In genomic region chrIV:6097040-6097928, ce11 we compare ENCODE assay signal across 3 worm cellular contexts.
TF ChIP-seq lines count a peak whose summit lies in the region.

No protein-coding gene starts in this region.

TF ChIP-seq in whole organism, L1 larva, 84 proteins besides CTCF, POLR2A, EP300 and RAD21 (continued from another document and continues in another):
- TF ChIP-seq egl-13 (tag; optimal IDR thresholded peaks at IDR 0.05; lab: Kevin White, UChicago) (no peak), nhr-11 (tag; optimal IDR thresholded peaks at IDR 0.05; lab: Kevin White, UChicago) (no peak), C34B4.2 (tag; optimal IDR thresholded peaks at IDR 0.05; lab: Kevin White, UChicago) (no peak), irx-1 (tag; optimal IDR thresholded peaks at IDR 0.05; lab: Kevin White, UChicago) (peak; percentile 56), jun-1 (tag; optimal IDR thresholded peaks at IDR 0.05; lab: Kevin White, UChicago) (peak; percentile 68), nhr-76 (tag; optimal IDR thresholded peaks at IDR 0.05; lab: Kevin White, UChicago) (no peak), efl-3 (GFP tag; optimal IDR thresholded peaks at IDR 0.05; lab: Kevin White, UChicago) (no peak), fkh-8 (tag; optimal IDR thresholded peaks at IDR 0.05; lab: Kevin White, UChicago) (peak; percentile 55), vab-15 (tag; optimal IDR thresholded peaks at IDR 0.05; lab: Kevin White, UChicago) (no peak), unc-86 (tag; optimal IDR thresholded peaks at IDR 0.05; lab: Kevin White, UChicago) (peak; percentile 68), lin-15B (tag; optimal IDR thresholded peaks at IDR 0.05; lab: Kevin White, UChicago) (no peak), nhr-19 (GFP tag; conservative IDR thresholded peaks at IDR 0.05; lab: Robert Waterston, UW) (peak; percentile 67), grh-1 (GFP tag; IDR thresholded peaks at IDR 0.05; lab: Robert Waterston, UW) (peak; percentile 70), lin-13 (GFP tag; optimal IDR thresholded peaks at IDR 0.05; lab: Kevin White, UChicago) (peak; percentile 47), sox-4 (tag; optimal IDR thresholded peaks at IDR 0.05; lab: Kevin White, UChicago) (no peak), F16B12.6 (tag; optimal IDR thresholded peaks at IDR 0.05; lab: Kevin White, UChicago) (no peak), nhr-85 (tag; lab: Kevin White, UChicago) (peak; percentile 96), ama-1 (optimal IDR thresholded peaks at IDR 0.05; lab: Kevin White, UChicago) (no peak), aly-2 (tag; optimal IDR thresholded peaks at IDR 0.05; lab: Kevin White, UChicago) (peak; percentile 38), lin-14 (GFP tag; optimal IDR thresholded peaks at IDR 0.05; lab: Kevin White, UChicago) (peak; percentile 100), rnt-1 (tag; optimal IDR thresholded peaks at IDR 0.05; lab: Kevin White, UChicago) (peak; percentile 77), sptf-1 (tag; optimal IDR thresholded peaks at IDR 0.05; lab: Kevin White, UChicago) (no peak), ztf-4 (tag; optimal IDR thresholded peaks at IDR 0.05; lab: Kevin White, UChicago) (peak; percentile 15), nhr-47 (tag; optimal IDR thresholded peaks at IDR 0.05; lab: Kevin White, UChicago) (peak; percentile 77), skn-1 (tag; optimal IDR thresholded peaks at IDR 0.05; lab: Kevin White, UChicago) (peak; percentile 71), pax-3 (tag; optimal IDR thresholded peaks at IDR 0.05; lab: Kevin White, UChicago) (no peak), swsn-7 (tag; optimal IDR thresholded peaks at IDR 0.05; lab: Kevin White, UChicago) (peak; percentile 84), hlh-17 (GFP tag; optimal IDR thresholded peaks at IDR 0.05; lab: Kevin White, UChicago; ENCODE audit: borderline replicate concordance) (no peak), C04F5.9 (tag; optimal IDR thresholded peaks at IDR 0.05; lab: Kevin White, UChicago) (no peak), lin-39 (tag; optimal IDR thresholded peaks at IDR 0.05; lab: Kevin White, UChicago) (no peak), zag-1 (tag; optimal IDR thresholded peaks at IDR 0.05; lab: Kevin White, UChicago) (no peak), efl-1 (optimal IDR thresholded peaks at IDR 0.05; lab: Kevin White, UChicago) (peak; percentile 65 to 71), efl-1 (GFP tag; optimal IDR thresholded peaks at IDR 0.05 in 1 of 2; lab: Kevin White, UChicago) (peak; percentile 31 to 92), ces-1 (GFP tag; optimal IDR thresholded peaks at IDR 0.05; lab: Kevin White, UChicago) (no peak), mef-2 (tag; optimal IDR thresholded peaks at IDR 0.05; lab: Kevin White, UChicago) (no peak), nhr-237 (tag; optimal IDR thresholded peaks at IDR 0.05; lab: Kevin White, UChicago) (peak; percentile 62), dpl-1 (GFP tag; optimal IDR thresholded peaks at IDR 0.05; lab: Kevin White, UChicago) (peak; percentile 46 to 55 (median 52)), aha-1 (tag; optimal IDR thresholded peaks at IDR 0.05; lab: Kevin White, UChicago) (no peak), C16A3.4 (tag; optimal IDR thresholded peaks at IDR 0.05; lab: Kevin White, UChicago) (peak; percentile 41), egl-27 (tag; optimal IDR thresholded peaks at IDR 0.05; lab: Kevin White, UChicago) (no peak), alr-1 (tag; optimal IDR thresholded peaks at IDR 0.05; lab: Kevin White, UChicago; ENCODE audit: borderline replicate concordance) (no peak), dsc-1 (tag; optimal IDR thresholded peaks at IDR 0.05; lab: Kevin White, UChicago) (peak; percentile 51), ceh-63 (GFP tag; optimal IDR thresholded peaks at IDR 0.05; lab: Kevin White, UChicago) (no peak), hlh-4 (tag; optimal IDR thresholded peaks at IDR 0.05; lab: Kevin White, UChicago) (no peak), ztf-11 (tag; optimal IDR thresholded peaks at IDR 0.05; lab: Kevin White, UChicago) (peak in 1 of 2 experiments; percentile 40)

TF ChIP-seq in whole organism, L3 larva, 47 proteins besides CTCF, POLR2A, EP300 and RAD21 (continued from another document):
- TF ChIP-seq lin-39 (tag; optimal IDR thresholded peaks at IDR 0.05; lab: Kevin White, UChicago) (peak; percentile 41), ama-1 (optimal IDR thresholded peaks at IDR 0.05; lab: Kevin White, UChicago) (no peak), mdl-1 (tag; optimal IDR thresholded peaks at IDR 0.05; lab: Kevin White, UChicago) (peak; percentile 30), elt-2 (tag; optimal IDR thresholded peaks at IDR 0.05; lab: Kevin White, UChicago) (peak; percentile 65), nhr-237 (tag; optimal IDR thresholded peaks at IDR 0.05; lab: Kevin White, UChicago) (no peak), fkh-10 (GFP tag; optimal IDR thresholded peaks at IDR 0.05; lab: Kevin White, UChicago) (no peak), nhr-28 (tag; optimal IDR thresholded peaks at IDR 0.05; lab: Kevin White, UChicago) (no peak), elt-3 (tag; optimal IDR thresholded peaks at IDR 0.05; lab: Kevin White, UChicago) (peak in 1 of 3 experiments; percentile 13), nhr-67 (tag; optimal IDR thresholded peaks at IDR 0.05; lab: Kevin White, UChicago) (no peak), R02D3.7 (tag; optimal IDR thresholded peaks at IDR 0.05; lab: Kevin White, UChicago) (peak; percentile 54), pha-4 (tag; optimal IDR thresholded peaks at IDR 0.05; lab: Kevin White, UChicago) (peak; percentile 61), ztf-11 (tag; optimal IDR thresholded peaks at IDR 0.05; lab: Kevin White, UChicago) (no peak), snpc-4 (tag; optimal IDR thresholded peaks at IDR 0.05; lab: Kevin White, UChicago) (peak; percentile 79)
TF ChIP-seq in whole organism, L3 larva: peak in this region for 21.

TF ChIP-seq in whole organism, young adult, 124 proteins besides CTCF, POLR2A, EP300 and RAD21 (continued from another document):
- TF ChIP-seq ztf-3 (GFP tag; optimal IDR thresholded peaks at IDR 0.05; lab: Kevin White, UChicago): peak; percentile 58
- peak; percentile 59 for TF ChIP-seq K12H6.12 (tag; optimal IDR thresholded peaks at IDR 0.05; lab: Kevin White, UChicago)
- no peak for TF ChIP-seq let-526 (GFP tag; IDR thresholded peaks at IDR 0.05; lab: Robert Waterston, UW)
- TF ChIP-seq rpc-1 (optimal IDR thresholded peaks at IDR 0.05; lab: Kevin White, UChicago): no peak
- no peak for TF ChIP-seq rpc-1 (tag; optimal IDR thresholded peaks at IDR 0.05; lab: Kevin White, UChicago)
- 0 out of 2 replicates have a peak, but pooled peaks have one; percentile 9 for TF ChIP-seq hmg-20 (GFP tag; IDR thresholded peaks at IDR 0.05; lab: Robert Waterston, UW)
- TF ChIP-seq mes-4 (tag; optimal IDR thresholded peaks at IDR 0.05; lab: Kevin White, UChicago): no peak
- TF ChIP-seq let-607 (tag; optimal IDR thresholded peaks at IDR 0.05; lab: Kevin White, UChicago): peak; percentile 1 to 35
- TF ChIP-seq athp-1 (tag; optimal IDR thresholded peaks at IDR 0.05; lab: Kevin White, UChicago): no peak
- no peak for TF ChIP-seq ccch-3 (GFP tag; optimal IDR thresholded peaks at IDR 0.05; lab: Kevin White, UChicago)
- TF ChIP-seq aptf-2 (GFP tag; conservative IDR thresholded peaks at IDR 0.05; lab: Robert Waterston, UW): 0 out of 2 replicates have a peak, but pooled peaks have one; percentile 54
- TF ChIP-seq aptf-3 (GFP tag; IDR thresholded peaks at IDR 0.05; lab: Robert Waterston, UW): no peak
- TF ChIP-seq unc-62 (GFP tag; optimal IDR thresholded peaks at IDR 0.05; lab: Kevin White, UChicago): no peak
- TF ChIP-seq dox-1 (GFP tag; IDR thresholded peaks at IDR 0.05; lab: Robert Waterston, UW): peak; percentile 80
- TF ChIP-seq madf-10 (tag; optimal IDR thresholded peaks at IDR 0.05; lab: Kevin White, UChicago): peak; percentile 32
- TF ChIP-seq egl-44 (GFP tag; IDR thresholded peaks at IDR 0.05; lab: Robert Waterston, UW): peak; percentile 74
- TF ChIP-seq F37B4.10 (GFP tag; IDR thresholded peaks at IDR 0.05; lab: Robert Waterston, UW): no peak
- TF ChIP-seq nfya-2 (GFP tag; IDR thresholded peaks at IDR 0.05; lab: Robert Waterston, UW): no peak
- peak; percentile 90 for TF ChIP-seq hmg-1.2 (GFP tag; IDR thresholded peaks at IDR 0.05; lab: Robert Waterston, UW)
- no peak for TF ChIP-seq lsy-27 (tag; optimal IDR thresholded peaks at IDR 0.05; lab: Kevin White, UChicago; ENCODE audit: borderline replicate concordance, insufficient read depth)
- TF ChIP-seq efl-1 (GFP tag; optimal IDR thresholded peaks at IDR 0.05; lab: Kevin White, UChicago): no peak
- TF ChIP-seq him-1 (tag; optimal IDR thresholded peaks at IDR 0.05; lab: Kevin White, UChicago): no peak
- no peak for TF ChIP-seq dpff-1 (tag; optimal IDR thresholded peaks at IDR 0.05; lab: Kevin White, UChicago)
- no peak for TF ChIP-seq F22D6.2 (tag; optimal IDR thresholded peaks at IDR 0.05; lab: Kevin White, UChicago)
- no peak for TF ChIP-seq C17E4.6 (GFP tag; IDR thresholded peaks at IDR 0.05; lab: Robert Waterston, UW)
- no peak for TF ChIP-seq B0261.1 (tag; optimal IDR thresholded peaks at IDR 0.05; lab: Kevin White, UChicago)
- TF ChIP-seq ztf-6 (GFP tag; IDR thresholded peaks at IDR 0.05; lab: Robert Waterston, UW): no peak
- no peak for TF ChIP-seq tlf-1 (GFP tag; optimal IDR thresholded peaks at IDR 0.05; lab: Kevin White, UChicago)
- TF ChIP-seq ztf-28 (GFP tag; IDR thresholded peaks at IDR 0.05; lab: Robert Waterston, UW): no peak
- TF ChIP-seq pbrm-1 (GFP tag; IDR thresholded peaks at IDR 0.05; lab: Robert Waterston, UW): peak; percentile 78
- TF ChIP-seq F57A8.1 (GFP tag; optimal IDR thresholded peaks at IDR 0.05; lab: Kevin White, UChicago): no peak
- TF ChIP-seq attf-6 (GFP tag; IDR thresholded peaks at IDR 0.05; lab: Robert Waterston, UW): no peak
- TF ChIP-seq F39B2.1 (GFP tag; IDR thresholded peaks at IDR 0.05; lab: Robert Waterston, UW): no peak
- no peak for TF ChIP-seq zim-3 (tag; optimal IDR thresholded peaks at IDR 0.05; lab: Kevin White, UChicago)
- no peak for TF ChIP-seq snpc-1.1 (tag; optimal IDR thresholded peaks at IDR 0.05; lab: Kevin White, UChicago; ENCODE audit: insufficient read depth)
- no peak for TF ChIP-seq ama-1 (optimal IDR thresholded peaks at IDR 0.05; lab: Kevin White, UChicago)
- TF ChIP-seq ama-1 (GFP tag; optimal IDR thresholded peaks at IDR 0.05; lab: Kevin White, UChicago): no peak
- TF ChIP-seq Y79H2A.3 (GFP tag; conservative IDR thresholded peaks at IDR 0.05; lab: Robert Waterston, UW): no peak
- peak; percentile 67 for TF ChIP-seq lin-40 (tag; optimal IDR thresholded peaks at IDR 0.05; lab: Kevin White, UChicago)
- no peak for TF ChIP-seq lsl-1 (GFP tag; optimal IDR thresholded peaks at IDR 0.05; lab: Kevin White, UChicago)
- TF ChIP-seq K11D2.4 (GFP tag; IDR thresholded peaks at IDR 0.05; lab: Robert Waterston, UW): peak; percentile 48; the same call in 1 of the 2 replicates
- TF ChIP-seq Y56A3A.18 (GFP tag; IDR thresholded peaks at IDR 0.05; lab: Robert Waterston, UW): 0 out of 2 replicates have a peak, but pooled peaks have one; percentile 65
- no peak for TF ChIP-seq rec-8 (tag; optimal IDR thresholded peaks at IDR 0.05; lab: Kevin White, UChicago)
- TF ChIP-seq nhr-80 (tag; optimal IDR thresholded peaks at IDR 0.05; lab: Kevin White, UChicago): peak; percentile 97
- TF ChIP-seq B0336.3 (GFP tag; IDR thresholded peaks at IDR 0.05; lab: Robert Waterston, UW): peak; percentile 74
- no peak for TF ChIP-seq unc-130 (GFP tag; optimal IDR thresholded peaks at IDR 0.05; lab: Kevin White, UChicago)
- no peak for TF ChIP-seq F49E8.2 (tag; optimal IDR thresholded peaks at IDR 0.05; lab: Kevin White, UChicago; ENCODE audit: insufficient read depth)
- TF ChIP-seq sptf-2 (GFP tag; optimal IDR thresholded peaks at IDR 0.05; lab: Kevin White, UChicago): peak; percentile 65
- TF ChIP-seq nhr-120 (GFP tag; IDR thresholded peaks at IDR 0.05; lab: Robert Waterston, UW): no peak
- peak; percentile 73; the same call in 1 of the 2 replicates for TF ChIP-seq lag-1 (GFP tag; IDR thresholded peaks at IDR 0.05; lab: Robert Waterston, UW)
- 0 out of 2 replicates have a peak, but pooled peaks have one; percentile 35 for TF ChIP-seq rcor-1 (GFP tag; IDR thresholded peaks at IDR 0.05; lab: Robert Waterston, UW)
- no peak for TF ChIP-seq hrde-1 (tag; optimal IDR thresholded peaks at IDR 0.05; lab: Kevin White, UChicago; ENCODE audit: borderline replicate concordance)
- TF ChIP-seq mel-28 (tag; optimal IDR thresholded peaks at IDR 0.05; lab: Kevin White, UChicago; ENCODE audit: borderline replicate concordance): no peak
- no peak for TF ChIP-seq ceh-100 (GFP tag; IDR thresholded peaks at IDR 0.05; lab: Robert Waterston, UW)
- no peak for TF ChIP-seq ceh-91 (GFP tag; IDR thresholded peaks at IDR 0.05; lab: Robert Waterston, UW)
- no peak for TF ChIP-seq madf-3 (GFP tag; IDR thresholded peaks at IDR 0.05; lab: Robert Waterston, UW)
- TF ChIP-seq lin-35 (GFP tag; optimal IDR thresholded peaks at IDR 0.05; lab: Kevin White, UChicago): peak in 1 of 3 experiments; percentile 21
- peak; percentile 61 for TF ChIP-seq ZK185.1 (tag; optimal IDR thresholded peaks at IDR 0.05; lab: Kevin White, UChicago; ENCODE audit: poor library complexity, severe bottlenecking)
- no peak for TF ChIP-seq hlh-12 (tag; optimal IDR thresholded peaks at IDR 0.05; lab: Kevin White, UChicago)
- no peak for TF ChIP-seq snpc-1.3 (tag; optimal IDR thresholded peaks at IDR 0.05; lab: Kevin White, UChicago; ENCODE audit: insufficient read depth)
- TF ChIP-seq madf-8 (GFP tag; conservative IDR thresholded peaks at IDR 0.05; lab: Robert Waterston, UW): no peak
- TF ChIP-seq ztf-18 (tag; optimal IDR thresholded peaks at IDR 0.05; lab: Kevin White, UChicago): peak; percentile 16
- no peak for TF ChIP-seq attf-3 (GFP tag; conservative IDR thresholded peaks at IDR 0.05; lab: Robert Waterston, UW)
- TF ChIP-seq F55B11.4 (tag; optimal IDR thresholded peaks at IDR 0.05; lab: Kevin White, UChicago; ENCODE audit: borderline replicate concordance, insufficient read depth): no peak
- TF ChIP-seq lin-54 (GFP tag; optimal IDR thresholded peaks at IDR 0.05; lab: Kevin White, UChicago): no peak
- no peak for TF ChIP-seq madf-6 (GFP tag; IDR thresholded peaks at IDR 0.05; lab: Robert Waterston, UW)
- TF ChIP-seq ekl-4 (GFP tag; IDR thresholded peaks at IDR 0.05; lab: Robert Waterston, UW): peak; percentile 34; the same call in 1 of the 2 replicates
- peak; percentile 66 for TF ChIP-seq egrh-3 (GFP tag; IDR thresholded peaks at IDR 0.05; lab: Robert Waterston, UW)
- TF ChIP-seq Y95B8A.8 (GFP tag; IDR thresholded peaks at IDR 0.05; lab: Robert Waterston, UW): no peak
- TF ChIP-seq pha-4 (tag; optimal IDR thresholded peaks at IDR 0.05; lab: Kevin White, UChicago): no peak
- peak; percentile 53 for TF ChIP-seq chd-7 (tag; optimal IDR thresholded peaks at IDR 0.05; lab: Kevin White, UChicago)
- no peak for TF ChIP-seq ztf-25 (GFP tag; IDR thresholded peaks at IDR 0.05; lab: Robert Waterston, UW)
- TF ChIP-seq D2030.7 (GFP tag; IDR thresholded peaks at IDR 0.05; lab: Robert Waterston, UW): no peak
- peak; percentile 63; the same call in 1 of the 2 replicates for TF ChIP-seq cebp-1 (GFP tag; IDR thresholded peaks at IDR 0.05; lab: Robert Waterston, UW)
- TF ChIP-seq cebp-1 (tag; optimal IDR thresholded peaks at IDR 0.05; lab: Kevin White, UChicago): peak; percentile 73
- no peak for TF ChIP-seq nhr-27 (tag; optimal IDR thresholded peaks at IDR 0.05; lab: Kevin White, UChicago)
- TF ChIP-seq sdz-38 (tag; optimal IDR thresholded peaks at IDR 0.05; lab: Kevin White, UChicago): no peak
- TF ChIP-seq bed-1 (GFP tag; IDR thresholded peaks at IDR 0.05; lab: Robert Waterston, UW): no peak
- TF ChIP-seq sea-2 (GFP tag; IDR thresholded peaks at IDR 0.05; lab: Robert Waterston, UW): no peak
- no peak for TF ChIP-seq F23B12.7 (tag; optimal IDR thresholded peaks at IDR 0.05; lab: Kevin White, UChicago; ENCODE audit: insufficient read depth)
TF ChIP-seq in whole organism, young adult: peak in this region for 41.
